Worm (Caenorhabditis elegans) whole organism, young adult: ENCODE results near the gene istr-1.

Source experiments
- B0261.1 ChIP-seq: sonication (generic microtip); optimal IDR thresholded peaks from 2 replicates; lab custom pipeline; 2016; ENCODE audit warnings: mild to moderate bottlenecking, missing genetic modification characterization, moderate library complexity, missing compliant biosample characterization
- B0336.3 ChIP-seq: fragments of 200-800 bp; sonication (Bioruptor generic); IDR thresholded peaks from 2 replicates; pipeline ENCODE4 v1.3.6; 2022; ENCODE audit warnings: missing genetic modification characterization, missing compliant biosample characterization
- C17E4.6 ChIP-seq: fragments of 200-800 bp; sonication (Bioruptor generic); IDR thresholded peaks from 2 replicates; pipeline ENCODE4 v1.3.6; 2022; ENCODE audit warnings: missing genetic modification reagents, missing genetic modification characterization, missing compliant biosample characterization
- F10E7.11 ChIP-seq: sonication (generic microtip); optimal IDR thresholded peaks from 2 replicates; lab custom pipeline; 2017; ENCODE audit warnings: mild to moderate bottlenecking, missing genetic modification characterization, moderate library complexity, missing compliant biosample characterization
- F22D6.2 ChIP-seq: sonication (generic microtip); optimal IDR thresholded peaks from 2 replicates; lab custom pipeline; 2016; ENCODE audit warnings: mild to moderate bottlenecking, missing genetic modification characterization, missing compliant biosample characterization
- F57A8.1 ChIP-seq: fragments of 200-800 bp; sonication (Bioruptor generic); optimal IDR thresholded peaks from 2 replicates; lab custom pipeline; 2018; ENCODE audit warnings: mild to moderate bottlenecking, missing genetic modification characterization, moderate library complexity, missing compliant biosample characterization
- F57C9.4 ChIP-seq: sonication (generic microtip); optimal IDR thresholded peaks from 2 replicates; lab custom pipeline; 2017; ENCODE audit warnings: mild to moderate bottlenecking, missing genetic modification characterization, missing compliant biosample characterization
- T07F8.4 ChIP-seq: sonication (generic microtip); optimal IDR thresholded peaks from 2 replicates; lab custom pipeline; 2016; ENCODE audit warnings: mild to moderate bottlenecking, missing genetic modification characterization, moderate library complexity, missing compliant biosample characterization
- Y53G8AR.9 ChIP-seq: fragments of 200-800 bp; sonication (Bioruptor generic); conservative IDR thresholded peaks from 2 replicates; pipeline ENCODE4 v1.3.6; 2022; ENCODE audit warnings: missing genetic modification reagents, missing genetic modification characterization, missing compliant biosample characterization
- Y67H2A.10 ChIP-seq: fragments of 200-800 bp; sonication (Bioruptor generic); conservative IDR thresholded peaks from 2 replicates; pipeline ENCODE4 v1.3.6; 2022; ENCODE audit warnings: missing genetic modification reagents, missing genetic modification characterization, missing compliant biosample characterization
- ZK185.1 ChIP-seq: sonication (generic microtip); optimal IDR thresholded peaks from 2 replicates; lab custom pipeline; 2016; ENCODE audit warnings: mild to moderate bottlenecking, missing genetic modification characterization, missing compliant biosample characterization; ENCODE audit not compliant: poor library complexity, severe bottlenecking
- ama-1 ChIP-seq, 3 experiments: fragments of 150-350 bp in 1 of 3; sonication (generic microtip) in 2 of 3; optimal IDR thresholded peaks; 2 replicates each; lab custom pipeline; 2014 to 2018; ENCODE audit warnings: missing biosample characterization in 2 of 3, missing genetic modification characterization in 2 of 3, missing genetic modification reagents in 2 of 3
- aptf-2 ChIP-seq: fragments of 200-800 bp; sonication (Bioruptor generic); conservative IDR thresholded peaks from 2 replicates; pipeline ENCODE4 v1.3.6; 2022; ENCODE audit warnings: missing genetic modification reagents, missing genetic modification characterization, missing compliant biosample characterization
- attf-3 ChIP-seq: fragments of 200-800 bp; sonication (Bioruptor generic); conservative IDR thresholded peaks from 2 replicates; pipeline ENCODE4 v1.3.6; 2022; ENCODE audit warnings: missing genetic modification reagents, missing genetic modification characterization, missing compliant biosample characterization
- bed-1 ChIP-seq: fragments of 200-800 bp; sonication (Bioruptor generic); IDR thresholded peaks from 2 replicates; pipeline ENCODE4 v1.3.6; 2022; ENCODE audit warnings: missing genetic modification reagents, missing genetic modification characterization, missing compliant biosample characterization
- cebp-1 ChIP-seq, 2 experiments: fragments of 200-800 bp in 1 of 2; sonication (Bioruptor generic) in 1 of 2; sonication (generic microtip) in 1 of 2; IDR thresholded peaks in 1 of 2; optimal IDR thresholded peaks in 1 of 2; 2 replicates each; pipeline versions ENCODE4 v1.3.6 to Lab custom; 2017 to 2022; ENCODE audit warnings: missing compliant biosample characterization in 2 of 2, missing genetic modification characterization in 2 of 2, mild to moderate bottlenecking in 1 of 2, missing genetic modification reagents in 1 of 2, moderate library complexity in 1 of 2
- ceh-100 ChIP-seq: fragments of 200-800 bp; sonication (Bioruptor generic); IDR thresholded peaks from 2 replicates; pipeline ENCODE4 v1.3.6; 2022; ENCODE audit warnings: missing genetic modification reagents, missing genetic modification characterization, missing compliant biosample characterization
- ceh-27 ChIP-seq: fragments of 200-800 bp; sonication (Bioruptor generic); optimal IDR thresholded peaks from 2 replicates; lab custom pipeline; 2018; ENCODE audit warnings: mild to moderate bottlenecking, missing genetic modification characterization, moderate library complexity, missing compliant biosample characterization
- ceh-40 ChIP-seq: fragments of 200-800 bp; sonication (Bioruptor generic); IDR thresholded peaks from 2 replicates; pipeline ENCODE4 v1.3.6; 2022; ENCODE audit warnings: missing genetic modification characterization, missing compliant biosample characterization
- ceh-79 ChIP-seq: sonication (generic microtip); optimal IDR thresholded peaks from 2 replicates; lab custom pipeline; 2017; ENCODE audit warnings: mild to moderate bottlenecking, missing genetic modification characterization, missing compliant biosample characterization
- dox-1 ChIP-seq: fragments of 200-800 bp; sonication (Bioruptor generic); IDR thresholded peaks from 2 replicates; pipeline ENCODE4 v1.3.6; 2022; ENCODE audit warnings: missing genetic modification reagents, missing genetic modification characterization, missing compliant biosample characterization
- dpff-1 ChIP-seq: sonication (generic microtip); optimal IDR thresholded peaks from 2 replicates; lab custom pipeline; 2017; ENCODE audit warnings: mild to moderate bottlenecking, missing genetic modification characterization, missing compliant biosample characterization
- dpl-1 ChIP-seq: fragments of 150-350 bp; optimal IDR thresholded peaks from 2 replicates; lab custom pipeline; 2014; ENCODE audit warnings: missing biosample characterization, missing genetic modification reagents, missing genetic modification characterization
- egl-44 ChIP-seq: fragments of 200-800 bp; sonication (Bioruptor generic); IDR thresholded peaks from 2 replicates; pipeline ENCODE4 v1.3.6; 2022; ENCODE audit warnings: missing genetic modification reagents, missing genetic modification characterization, missing compliant biosample characterization
- ets-4 ChIP-seq: fragments of 200-800 bp; sonication (Bioruptor generic); optimal IDR thresholded peaks from 2 replicates; lab custom pipeline; 2018; ENCODE audit warnings: mild to moderate bottlenecking, missing genetic modification characterization, missing compliant biosample characterization
- fkh-3 ChIP-seq: sonication (generic microtip); optimal IDR thresholded peaks from 2 replicates; lab custom pipeline; 2016; ENCODE audit warnings: mild to moderate bottlenecking, missing genetic modification characterization, missing compliant biosample characterization
- hlh-12 ChIP-seq: sonication (generic microtip); optimal IDR thresholded peaks from 2 replicates; lab custom pipeline; 2016; ENCODE audit warnings: missing genetic modification characterization, missing compliant biosample characterization
- let-607 ChIP-seq, 2 experiments: fragments of 200-800 bp in 1 of 2; sonication (Bioruptor generic) in 1 of 2; sonication (generic microtip) in 1 of 2; optimal IDR thresholded peaks; 2 replicates each; lab custom pipeline; 2016 to 2018; ENCODE audit warnings: mild to moderate bottlenecking in 2 of 2, missing compliant biosample characterization in 2 of 2, missing genetic modification characterization in 2 of 2, moderate library complexity in 2 of 2, missing genotype in 1 of 2
- lin-35 ChIP-seq, 3 experiments: fragments of 150-350 bp in 2 of 3; sonication (generic microtip) in 1 of 3; optimal IDR thresholded peaks; 2 replicates each; lab custom pipeline; 2014 to 2018; ENCODE audit warnings: missing biosample characterization in 3 of 3, missing genetic modification characterization in 3 of 3, missing genetic modification reagents in 3 of 3
- lin-54 ChIP-seq: fragments of 200-800 bp; sonication (Bioruptor generic); optimal IDR thresholded peaks from 2 replicates; lab custom pipeline; 2018; ENCODE audit warnings: mild to moderate bottlenecking, missing genetic modification characterization, missing compliant biosample characterization
- madf-10 ChIP-seq: sonication (generic microtip); optimal IDR thresholded peaks from 2 replicates; lab custom pipeline; 2016; ENCODE audit warnings: mild to moderate bottlenecking, missing genetic modification characterization, missing compliant biosample characterization
- madf-3 ChIP-seq: fragments of 200-800 bp; sonication (Bioruptor generic); IDR thresholded peaks from 2 replicates; pipeline ENCODE4 v1.3.6; 2022; ENCODE audit warnings: missing genetic modification reagents, missing genetic modification characterization, missing compliant biosample characterization
- madf-6 ChIP-seq: fragments of 200-800 bp; sonication (Bioruptor generic); IDR thresholded peaks from 2 replicates; pipeline ENCODE4 v1.3.6; 2022; ENCODE audit warnings: missing genetic modification reagents, missing genetic modification characterization, missing compliant biosample characterization
- madf-8 ChIP-seq: fragments of 200-800 bp; sonication (Bioruptor generic); conservative IDR thresholded peaks from 2 replicates; pipeline ENCODE4 v1.3.6; 2022; ENCODE audit warnings: missing genetic modification reagents, missing genetic modification characterization, missing compliant biosample characterization
- mcd-1 ChIP-seq: fragments of 200-800 bp; sonication (Bioruptor generic); IDR thresholded peaks from 2 replicates; pipeline ENCODE4 v1.3.6; 2022; ENCODE audit warnings: missing genetic modification reagents, missing genetic modification characterization, missing compliant biosample characterization
- mel-28 ChIP-seq: sonication (generic microtip); optimal IDR thresholded peaks from 2 replicates; lab custom pipeline; 2016; ENCODE audit warnings: borderline replicate concordance, mild to moderate bottlenecking, missing genetic modification characterization, missing compliant biosample characterization
- nhr-179 ChIP-seq: sonication (generic microtip); optimal IDR thresholded peaks from 2 replicates; lab custom pipeline; 2016; ENCODE audit warnings: mild to moderate bottlenecking, missing genetic modification characterization, missing compliant biosample characterization
- nhr-90 ChIP-seq: sonication (generic microtip); optimal IDR thresholded peaks from 2 replicates; lab custom pipeline; 2016; ENCODE audit warnings: missing genotype, mild to moderate bottlenecking, missing genetic modification characterization, missing compliant biosample characterization
- pbrm-1 ChIP-seq: fragments of 200-800 bp; sonication (Bioruptor generic); IDR thresholded peaks from 2 replicates; pipeline ENCODE4 v1.3.6; 2022; ENCODE audit warnings: missing genetic modification reagents, missing genetic modification characterization, missing compliant biosample characterization
- pha-4 ChIP-seq: fragments of 150-350 bp; sonication (generic microtip); optimal IDR thresholded peaks from 2 replicates; lab custom pipeline; 2014; ENCODE audit warnings: missing biosample characterization, missing genetic modification reagents, missing genetic modification characterization
- repo-1 ChIP-seq: sonication (generic microtip); optimal IDR thresholded peaks from 2 replicates; lab custom pipeline; 2017; ENCODE audit warnings: mild to moderate bottlenecking, missing genetic modification characterization, missing compliant biosample characterization
- snpc-4 ChIP-seq, 5 experiments: fragments of 150-350 bp in 1 of 5; sonication (generic microtip) in 4 of 5; optimal IDR thresholded peaks; 2 replicates each; lab custom pipeline; 2014 to 2018; ENCODE audit warnings: missing genetic modification characterization in 5 of 5, missing biosample characterization in 3 of 5, antibody characterized with exemption in 2 of 5, mild to moderate bottlenecking in 2 of 5, missing compliant biosample characterization in 2 of 5, missing genotype in 2 of 5, moderate library complexity in 2 of 5, missing genetic modification reagents in 1 of 5
- tbp1 ChIP-seq: fragments of 200-800 bp; sonication (Bioruptor generic); optimal IDR thresholded peaks from 2 replicates; lab custom pipeline; 2018; ENCODE audit warnings: mild to moderate bottlenecking, missing genetic modification characterization, missing compliant biosample characterization
- xnd-1 ChIP-seq: sonication (generic microtip); optimal IDR thresholded peaks from 2 replicates; lab custom pipeline; 2016; ENCODE audit warnings: missing genotype, missing genetic modification reagents, missing genetic modification characterization, missing compliant biosample characterization
- zim-3 ChIP-seq: sonication (generic microtip); optimal IDR thresholded peaks from 2 replicates; lab custom pipeline; 2017; ENCODE audit warnings: mild to moderate bottlenecking, missing genetic modification characterization, moderate library complexity, missing compliant biosample characterization
- ztf-18 ChIP-seq: sonication (generic microtip); optimal IDR thresholded peaks from 2 replicates; lab custom pipeline; 2016; ENCODE audit warnings: missing genotype, mild to moderate bottlenecking, missing genetic modification characterization, missing compliant biosample characterization
- ztf-26 ChIP-seq: sonication (generic microtip); optimal IDR thresholded peaks from 2 replicates; lab custom pipeline; 2017; ENCODE audit warnings: missing genetic modification characterization, missing compliant biosample characterization

The istr-1 gene

DNA sequence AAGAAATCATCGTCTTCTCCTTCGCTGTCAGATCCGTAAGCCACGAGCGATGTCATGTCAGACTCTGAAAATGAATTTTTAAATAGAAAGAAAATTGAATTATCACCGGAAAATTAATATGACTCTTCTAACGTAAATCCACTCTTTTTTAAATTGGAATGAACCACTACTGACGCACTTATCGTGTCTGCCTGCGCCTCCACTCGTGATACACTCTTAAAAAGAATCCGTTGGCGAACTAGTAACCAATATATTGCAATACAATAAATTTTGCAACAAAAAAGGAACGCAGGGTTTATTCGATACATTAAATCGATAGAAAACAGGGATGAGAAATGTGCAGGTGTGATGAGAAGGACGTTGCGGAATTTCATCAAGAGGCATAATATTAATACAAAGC lies 38.2 kb upstream of the istr-1 start, which contains the start of gene ccch-3 (continued):
- TF ChIP-seq mel-28 (tag; lab: Kevin White, UChicago) (no peak), pha-4 (tag; lab: Kevin White, UChicago) (no peak), nhr-90 (peak; percentile 39), egl-44 (GFP tag; lab: Robert Waterston, UW) (peak; percentile 47; the same call in 1 of the 2 replicates), fkh-3 (tag; lab: Kevin White, UChicago) (no peak), ama-1 (optimal IDR thresholded peaks at IDR 0.05; lab: Kevin White, UChicago) (no peak), ama-1 (GFP tag; optimal IDR thresholded peaks at IDR 0.05; lab: Kevin White, UChicago) (no peak), attf-3 (peak; percentile 68), B0261.1 (tag; lab: Kevin White, UChicago) (peak; percentile 7), T07F8.4 (tag; lab: Kevin White, UChicago) (no peak), bed-1 (GFP tag; lab: Robert Waterston, UW) (no peak), hlh-12 (tag; lab: Kevin White, UChicago) (no peak), dpl-1 (GFP tag; lab: Kevin White, UChicago) (no peak), madf-8 (no peak), nhr-179 (tag; lab: Kevin White, UChicago) (no peak), pbrm-1 (GFP tag; lab: Robert Waterston, UW) (peak; percentile 67; the same call in 1 of the 2 replicates), tbp1 (GFP tag; lab: Kevin White, UChicago) (peak; percentile 65), F57C9.4 (tag; lab: Kevin White, UChicago) (no peak), lin-35 (GFP tag; optimal IDR thresholded peaks at IDR 0.05; lab: Kevin White, UChicago) (peak in 1 of 3 experiments; percentile 19), mcd-1 (GFP tag; lab: Robert Waterston, UW) (peak; percentile 64), aptf-2 (GFP tag; lab: Robert Waterston, UW) (no peak), let-607 (tag; optimal IDR thresholded peaks at IDR 0.05; lab: Kevin White, UChicago) (peak; percentile 7 to 12), F10E7.11 (no peak), F22D6.2 (tag; lab: Kevin White, UChicago) (no peak), ZK185.1 (no peak), Y53G8AR.9 (GFP tag; lab: Robert Waterston, UW) (peak; percentile 84), B0336.3 (GFP tag; lab: Robert Waterston, UW) (peak; percentile 90), cebp-1 (GFP tag; IDR thresholded peaks at IDR 0.05; lab: Robert Waterston, UW) (no peak), cebp-1 (tag; optimal IDR thresholded peaks at IDR 0.05; lab: Kevin White, UChicago) (peak; percentile 72), ztf-26 (no peak), dpff-1 (tag; lab: Kevin White, UChicago) (no peak), repo-1 (tag; lab: Kevin White, UChicago) (peak; percentile 1), lin-54 (GFP tag; lab: Kevin White, UChicago) (peak; percentile 83), ets-4 (GFP tag; lab: Kevin White, UChicago) (no peak), dox-1 (GFP tag; lab: Robert Waterston, UW) (peak; percentile 72; the same call in 1 of the 2 replicates), xnd-1 (tag; lab: Kevin White, UChicago) (no peak), zim-3 (tag; lab: Kevin White, UChicago) (no peak), ceh-40 (GFP tag; lab: Robert Waterston, UW) (no peak), madf-10 (peak; percentile 27), C17E4.6 (peak; percentile 22; the same call in 1 of the 2 replicates), snpc-4 (GFP tag; optimal IDR thresholded peaks at IDR 0.05; lab: Kevin White, UChicago) (peak; percentile 7), snpc-4 (tag; optimal IDR thresholded peaks at IDR 0.05; lab: Kevin White, UChicago) (peak in 3 of 4 experiments; percentile 43 to 60 (median 52)), ceh-27 (peak; percentile 67), ztf-18 (tag; lab: Kevin White, UChicago) (peak; percentile 90), ceh-100 (GFP tag; lab: Robert Waterston, UW) (0 out of 2 replicates have a peak, but pooled peaks have one; percentile 9), madf-6 (GFP tag; lab: Robert Waterston, UW) (peak; percentile 73), ceh-79 (tag; lab: Kevin White, UChicago) (no peak), madf-3 (GFP tag; lab: Robert Waterston, UW) (peak; percentile 83), F57A8.1 (no peak), Y67H2A.10 (GFP tag; lab: Robert Waterston, UW) (no peak)
